Fruit fly (Drosophila melanogaster) whole organism, prepupa: ENCODE measurements around the gene Baldspot.

ENCODE experiments used
- CG11294 ChIP-seq: fragments of 200-800 bp; sonication (Bioruptor generic); IDR thresholded peaks from 2 replicates; pipeline ENCODE4 v1.3.6; 2022; ENCODE audit warnings: missing biosample characterization, missing genetic modification characterization
- Gug ChIP-seq: fragments of 200-800 bp; sonication (Bioruptor generic); IDR thresholded peaks from 2 replicates; pipeline ENCODE4 v1.3.6; 2022; ENCODE audit warnings: missing biosample characterization, missing genetic modification characterization

dm6 chr3L:16679492-16680120, 18.2 kb upstream of the Baldspot start:
- TF ChIP-seq Gug (GFP tag; lab: Robert Waterston, UW), result no peak
- no peak for TF ChIP-seq CG11294 (GFP tag; lab: Robert Waterston, UW)
